Worm (Caenorhabditis elegans) whole organism, L4 larva: ENCODE measurements around the gene fbxa-166.
"Not testable (repeated sequence)": the region's sequence is repeated elsewhere in the genome, so short reads cannot be mapped to it uniquely, and the experiment has no call there.

Source experiments
- D1046.2 ChIP-seq: fragments of 200-800 bp; sonication (Bioruptor generic); IDR thresholded peaks from 2 replicates; pipeline ENCODE4 v1.3.6; 2022; ENCODE audit warnings: missing genetic modification characterization, missing compliant biosample characterization
- F26F4.8 ChIP-seq: fragments of 200-800 bp; sonication (Bioruptor generic); conservative IDR thresholded peaks from 2 replicates; pipeline ENCODE4 v1.3.6; 2022; ENCODE audit warnings: missing genetic modification characterization, missing compliant biosample characterization
- F49E8.2 ChIP-seq: sonication (generic microtip); optimal IDR thresholded peaks from 2 replicates; lab custom pipeline; 2016; ENCODE audit warnings: missing compliant biosample characterization, mild to moderate bottlenecking, missing genetic modification characterization, borderline replicate concordance
- T20F7.1 ChIP-seq: fragments of 200-800 bp; sonication (Bioruptor generic); optimal IDR thresholded peaks from 2 replicates; lab custom pipeline; 2018; ENCODE audit warnings: mild to moderate bottlenecking, missing genetic modification characterization, missing compliant biosample characterization
- Y5F2A.4 ChIP-seq: fragments of 200-800 bp; sonication (Bioruptor generic); optimal IDR thresholded peaks from 2 replicates; lab custom pipeline; 2018; ENCODE audit warnings: mild to moderate bottlenecking, missing genetic modification characterization, missing compliant biosample characterization
- ZK337.2 ChIP-seq: fragments of 200-800 bp; sonication (Bioruptor generic); IDR thresholded peaks from 2 replicates; pipeline ENCODE4 v1.3.6; 2022; ENCODE audit warnings: missing genetic modification reagents, missing genetic modification characterization, missing compliant biosample characterization
- ZK546.5 ChIP-seq, 2 experiments: sonication (generic microtip); optimal IDR thresholded peaks; 2 replicates each; lab custom pipeline; 2017; ENCODE audit warnings: missing biosample characterization in 2 of 2, missing genetic modification characterization in 2 of 2
- ceh-28 ChIP-seq: fragments of 150-350 bp; optimal IDR thresholded peaks from 2 replicates; lab custom pipeline; 2014; ENCODE audit warnings: missing biosample characterization, missing genetic modification reagents, missing genetic modification characterization
- ceh-62 ChIP-seq: sonication (generic microtip); optimal IDR thresholded peaks from 2 replicates; lab custom pipeline; 2017; ENCODE audit warnings: missing biosample characterization, missing genetic modification characterization
- ceh-82 ChIP-seq: sonication (generic microtip); optimal IDR thresholded peaks from 2 replicates; lab custom pipeline; 2017; ENCODE audit warnings: missing biosample characterization, missing genetic modification characterization
- cey-2 ChIP-seq: sonication (generic microtip); optimal IDR thresholded peaks from 3 replicates; lab custom pipeline; 2017; ENCODE audit warnings: missing genetic modification characterization, mild to moderate bottlenecking, missing compliant biosample characterization, antibody characterized with exemption, borderline replicate concordance; ENCODE audit not compliant: insufficient read depth
- daf-16 ChIP-seq, 3 experiments: sonication (generic microtip); optimal IDR thresholded peaks; 2 replicates each; lab custom pipeline; 2016 to 2017; ENCODE audit warnings: missing genetic modification characterization in 3 of 3, missing genetic modification reagents in 3 of 3, mild to moderate bottlenecking in 2 of 3, missing compliant biosample characterization in 2 of 3, missing biosample characterization in 1 of 3, moderate library complexity in 1 of 3
- daf-8 ChIP-seq: fragments of 200-800 bp; sonication (Bioruptor generic); IDR thresholded peaks from 2 replicates; pipeline ENCODE4 v1.3.6; 2022; ENCODE audit warnings: missing genetic modification characterization, missing compliant biosample characterization
- dmd-9 ChIP-seq: fragments of 200-800 bp; sonication (Bioruptor generic); IDR thresholded peaks from 2 replicates; pipeline ENCODE4 v1.3.6; 2022; ENCODE audit warnings: missing genetic modification reagents, missing genetic modification characterization, missing compliant biosample characterization
- hlh-11 ChIP-seq: fragments of 200-800 bp; sonication (Bioruptor generic); optimal IDR thresholded peaks from 2 replicates; lab custom pipeline; 2018; ENCODE audit warnings: mild to moderate bottlenecking, missing genetic modification characterization, missing compliant biosample characterization
- lin-15B ChIP-seq: fragments of 150-350 bp; sonication (generic microtip); optimal IDR thresholded peaks from 3 replicates; lab custom pipeline; 2014; ENCODE audit warnings: missing biosample characterization, missing genetic modification characterization
- lin-29 ChIP-seq: fragments of 200-800 bp; sonication (Bioruptor generic); IDR thresholded peaks from 2 replicates; pipeline ENCODE4 v1.3.6; 2022; ENCODE audit warnings: missing genetic modification reagents, missing genetic modification characterization, missing compliant biosample characterization
- lin-38 ChIP-seq: fragments of 200-800 bp; sonication (Bioruptor generic); IDR thresholded peaks from 2 replicates; pipeline ENCODE4 v1.3.6; 2022; ENCODE audit warnings: missing genetic modification reagents, missing genetic modification characterization, missing compliant biosample characterization
- lin-39 ChIP-seq: fragments of 150-350 bp; optimal IDR thresholded peaks from 2 replicates; lab custom pipeline; 2014; ENCODE audit warnings: missing biosample characterization, missing genetic modification reagents, missing genetic modification characterization
- madf-5 ChIP-seq, 2 experiments: fragments of 200-800 bp; sonication (Bioruptor generic); IDR thresholded peaks; 2 replicates each; pipeline ENCODE4 v1.3.6; 2022; ENCODE audit warnings: missing compliant biosample characterization in 2 of 2, missing genetic modification characterization in 2 of 2
- madf-9 ChIP-seq: fragments of 200-800 bp; sonication (Bioruptor generic); conservative IDR thresholded peaks from 2 replicates; pipeline ENCODE4 v1.3.6; 2022; ENCODE audit warnings: missing genetic modification reagents, missing genetic modification characterization, missing compliant biosample characterization
- mdt-29 ChIP-seq: fragments of 200-800 bp; sonication (Bioruptor generic); IDR thresholded peaks from 2 replicates; pipeline ENCODE4 v1.3.6; 2022; ENCODE audit warnings: missing genetic modification reagents, missing genetic modification characterization, missing compliant biosample characterization
- mes-2 ChIP-seq: sonication (generic microtip); optimal IDR thresholded peaks from 2 replicates; lab custom pipeline; 2016; ENCODE audit warnings: missing genotype, mild to moderate bottlenecking, missing genetic modification characterization, missing compliant biosample characterization; ENCODE audit not compliant: poor library complexity, severe bottlenecking
- mxl-3 ChIP-seq: fragments of 200-800 bp; sonication (Bioruptor generic); optimal IDR thresholded peaks from 2 replicates; lab custom pipeline; 2018; ENCODE audit warnings: mild to moderate bottlenecking, missing genetic modification characterization, missing compliant biosample characterization
- nhr-10 ChIP-seq: fragments of 150-350 bp; optimal IDR thresholded peaks from 2 replicates; lab custom pipeline; 2014; ENCODE audit warnings: missing biosample characterization, missing genetic modification characterization
- nhr-28 ChIP-seq: fragments of 150-350 bp; optimal IDR thresholded peaks from 2 replicates; lab custom pipeline; 2014; ENCODE audit warnings: missing biosample characterization, missing genetic modification characterization
- pqm-1 ChIP-seq: sonication (generic microtip); optimal IDR thresholded peaks from 2 replicates; lab custom pipeline; 2017; ENCODE audit warnings: missing biosample characterization, missing genetic modification characterization
- set-16 ChIP-seq: fragments of 200-800 bp; sonication (Bioruptor generic); IDR thresholded peaks from 2 replicates; pipeline ENCODE4 v1.3.6; 2022; ENCODE audit warnings: missing genetic modification reagents, missing genetic modification characterization, missing compliant biosample characterization
- snpc-1.2 ChIP-seq: fragments of 200-800 bp; sonication (Bioruptor generic); IDR thresholded peaks from 2 replicates; pipeline ENCODE4 v1.3.6; 2022; ENCODE audit warnings: missing genetic modification reagents, missing genetic modification characterization, missing compliant biosample characterization
- spr-3 ChIP-seq: fragments of 200-800 bp; sonication (Bioruptor generic); optimal IDR thresholded peaks from 2 replicates; lab custom pipeline; 2018; ENCODE audit warnings: mild to moderate bottlenecking, missing genetic modification characterization, missing compliant biosample characterization
- tag-97 ChIP-seq: fragments of 200-800 bp; sonication (Bioruptor generic); IDR thresholded peaks from 2 replicates; pipeline ENCODE4 v1.3.6; 2022; ENCODE audit warnings: missing genetic modification characterization, missing compliant biosample characterization
- unc-62 ChIP-seq, 3 experiments: fragments of 150-350 bp in 1 of 3; sonication (generic microtip); optimal IDR thresholded peaks in 2 of 3; peaks in 1 of 3; 1 replicate in 1 of 3; 2 replicates in 2 of 3; lab custom pipeline; 2014 to 2017; ENCODE audit warnings: missing biosample characterization in 3 of 3, missing genetic modification characterization in 3 of 3, missing genetic modification reagents in 3 of 3, missing genotype in 1 of 3
- zag-1 ChIP-seq: fragments of 150-350 bp; optimal IDR thresholded peaks from 2 replicates; lab custom pipeline; 2014; ENCODE audit warnings: missing biosample characterization, missing genetic modification characterization

The fbxa-166 gene

DNA sequence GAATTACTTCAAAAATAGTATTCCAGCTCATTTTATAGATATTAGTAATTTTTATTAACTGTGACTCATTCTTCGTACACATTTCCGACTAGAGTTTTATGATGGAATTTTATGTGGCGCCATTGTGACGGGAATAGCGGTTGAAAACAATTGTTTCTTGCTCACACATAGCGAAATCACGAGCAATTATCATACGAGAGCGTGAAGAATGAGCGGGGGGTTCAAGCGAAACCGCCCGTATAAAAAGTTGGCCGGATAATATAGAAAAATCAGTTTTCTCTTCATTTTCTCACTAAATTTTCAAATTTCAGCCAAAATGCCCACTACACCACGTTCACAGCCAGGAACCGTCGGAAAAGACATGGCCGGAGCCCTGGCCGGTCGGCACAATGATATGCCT, 14.6 kb upstream of the fbxa-166 start, which contains the start of gene C08E3.1:
Gene C08E3.1, plus strand, starts transcription at position 301 of the 400 bp plus-strand sequence.
- not testable (repeated sequence) for TF ChIP-seq lin-39 (tag; lab: Kevin White, UChicago); daf-16 (GFP tag; optimal IDR thresholded peaks at IDR 0.05; lab: Kevin White, UChicago); daf-16 (tag; optimal IDR thresholded peaks at IDR 0.05; lab: Kevin White, UChicago); D1046.2
- TF ChIP-seq, all 104 proteins: peak for 0; not testable (repeated sequence) for 104

DNA sequence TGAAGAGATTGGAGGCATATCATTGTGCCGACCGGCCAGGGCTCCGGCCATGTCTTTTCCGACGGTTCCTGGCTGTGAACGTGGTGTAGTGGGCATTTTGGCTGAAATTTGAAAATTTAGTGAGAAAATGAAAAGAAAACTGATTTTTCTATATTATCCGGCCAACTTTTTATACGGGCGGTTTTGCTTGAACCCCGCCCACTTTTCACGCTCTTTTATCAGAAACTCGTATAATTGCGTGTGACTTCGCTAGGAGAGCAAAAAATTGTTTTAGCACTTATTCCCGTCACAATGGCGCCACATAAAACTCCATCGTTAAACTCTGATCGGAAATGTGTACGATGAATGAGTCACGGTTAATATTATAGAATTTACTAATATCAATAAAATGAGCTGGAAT, 13.4 kb upstream of the fbxa-166 start, which contains the start of gene C08E3.13:
Gene C08E3.13, minus strand, starts transcription at position 101 of the 400 bp plus-strand sequence.
- TF ChIP-seq spr-3 (GFP tag; lab: Kevin White, UChicago); lin-29 (GFP tag; lab: Robert Waterston, UW); ceh-62 (tag; lab: Kevin White, UChicago): not testable (repeated sequence)

DNA sequence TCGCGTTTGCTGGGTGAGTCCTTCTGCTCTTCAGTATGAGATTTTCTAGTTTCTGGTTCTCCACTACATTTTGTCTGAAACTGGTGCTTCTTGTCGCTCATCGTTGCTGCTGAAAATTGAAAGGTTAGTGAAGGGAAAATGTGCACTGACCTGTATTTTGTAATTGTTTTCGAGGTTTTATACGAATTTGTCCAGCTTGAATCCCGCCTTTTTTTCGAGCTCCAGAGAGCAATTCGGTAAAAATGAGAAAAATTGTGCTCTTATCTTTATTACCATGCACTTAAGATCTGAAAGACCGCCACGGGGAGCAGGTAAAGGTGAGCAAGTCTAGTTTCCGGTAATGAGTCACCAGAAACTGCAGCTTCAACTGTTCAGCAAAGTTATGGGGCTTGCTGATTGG, 8.9 kb upstream of the fbxa-166 start, which contains the start of gene C08E3.15:
Gene C08E3.15, minus strand, starts transcription at position 101 of the 400 bp plus-strand sequence.
- not testable (repeated sequence) for TF ChIP-seq mes-2; F49E8.2; dmd-9 (GFP tag; lab: Robert Waterston, UW)

DNA sequence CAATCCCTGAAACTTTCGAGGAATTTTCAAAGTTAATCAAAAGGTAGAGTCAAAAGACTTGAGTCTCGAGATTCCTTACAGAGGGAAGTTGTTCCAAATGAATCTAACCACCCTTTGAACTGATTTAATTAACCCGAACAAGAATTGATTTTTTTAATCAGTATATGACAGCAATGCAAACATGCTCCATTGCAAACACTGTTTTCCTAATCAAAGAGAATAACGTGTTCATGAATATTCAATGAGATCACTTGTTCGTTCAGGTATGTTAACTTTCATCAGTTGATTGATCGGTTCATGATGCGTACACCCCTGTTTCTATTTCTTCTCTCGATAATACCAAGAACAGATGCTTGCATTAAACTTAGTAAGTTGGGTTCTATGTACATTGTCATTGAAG, 6.8 kb upstream of the fbxa-166 start, which contains the start of gene C08E3.14:
Gene C08E3.14, plus strand, starts transcription at position 301 of the 400 bp plus-strand sequence.
- no peak for TF ChIP-seq T20F7.1 (GFP tag; lab: Kevin White, UChicago)
- no peak for TF ChIP-seq snpc-1.2 (GFP tag; lab: Robert Waterston, UW)
- no peak for TF ChIP-seq hlh-11 (tag; lab: Kevin White, UChicago)
- no peak for TF ChIP-seq cey-2 (tag; lab: Kevin White, UChicago)
- TF ChIP-seq mes-2 = no peak
- TF ChIP-seq set-16 (GFP tag; lab: Robert Waterston, UW) = no peak
- no peak for TF ChIP-seq zag-1 (tag; lab: Kevin White, UChicago)
- TF ChIP-seq daf-8 = no peak
- TF ChIP-seq lin-38 (GFP tag; lab: Robert Waterston, UW) = no peak
- TF ChIP-seq, all 104 proteins: peak for 0

DNA sequence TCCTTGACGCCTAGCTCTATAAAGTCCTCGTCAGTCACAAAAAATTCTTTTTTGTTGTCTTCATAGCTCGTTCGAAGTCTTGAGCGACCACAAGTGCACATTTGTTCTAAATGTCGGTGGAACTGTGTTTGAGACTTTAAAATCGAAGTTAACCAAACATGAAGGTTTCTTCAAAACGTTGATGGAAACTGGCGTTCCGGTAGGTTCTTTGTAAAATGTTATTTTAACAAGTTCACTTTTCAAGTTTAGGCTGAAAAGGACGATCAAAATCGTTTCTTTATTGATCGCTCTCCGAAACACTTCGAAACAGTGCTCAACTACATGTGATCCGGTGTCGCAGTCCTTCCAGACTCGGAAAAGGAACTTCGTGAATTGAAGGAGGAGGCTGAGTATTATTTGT, 5.7 kb upstream of the fbxa-166 start, which contains the start of gene fbxa-160:
Gene fbxa-160, minus strand, starts transcription at position 101 of the 400 bp plus-strand sequence.
- TF ChIP-seq ZK337.2 (no peak), mes-2 (no peak), F26F4.8 (GFP tag; lab: Robert Waterston, UW) (no peak), nhr-10 (tag; lab: Kevin White, UChicago) (no peak), mxl-3 (no peak), madf-9 (GFP tag; lab: Robert Waterston, UW) (no peak), ceh-82 (no peak)
- TF ChIP-seq, all 104 proteins: peak for 0

DNA sequence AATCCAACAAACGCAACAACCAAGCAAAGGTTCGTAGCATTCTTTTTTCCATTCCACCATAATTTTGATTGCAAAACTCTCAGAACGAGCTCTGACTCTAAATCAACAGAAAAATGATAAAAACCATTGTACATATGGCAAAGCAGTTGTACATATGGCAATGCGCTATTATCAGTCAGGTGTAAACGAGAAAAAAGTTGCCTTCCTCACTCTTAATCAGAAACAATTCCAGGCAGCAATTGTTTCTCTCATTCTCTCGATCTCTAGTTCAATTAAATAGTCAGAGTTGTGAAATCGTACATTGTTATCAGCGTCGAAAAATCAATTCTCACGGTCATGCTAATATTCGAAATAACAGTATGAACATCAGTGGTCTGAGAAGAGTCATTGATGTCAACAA, 2.9 kb upstream of the fbxa-166 start:
- TF ChIP-seq madf-5 (GFP tag; IDR thresholded peaks at IDR 0.05; lab: Robert Waterston, UW) (no peak), Y5F2A.4 (GFP tag; lab: Kevin White, UChicago) (no peak), ceh-28 (tag; lab: Kevin White, UChicago) (no peak), mxl-3 (peak; percentile 15), ZK546.5 (tag; optimal IDR thresholded peaks at IDR 0.05; lab: Kevin White, UChicago) (no peak), lin-15B (tag; lab: Kevin White, UChicago) (no peak), pqm-1 (tag; lab: Kevin White, UChicago) (peak; percentile 95), nhr-10 (tag; lab: Kevin White, UChicago) (no peak), tag-97 (no peak), nhr-28 (tag; lab: Kevin White, UChicago) (peak; percentile 45), T20F7.1 (GFP tag; lab: Kevin White, UChicago) (no peak), unc-62 (GFP tag; optimal IDR thresholded peaks at IDR 0.05 in 1 of 2; lab: Kevin White, UChicago) (peak in 1 of 2 experiments; percentile 71), unc-62 (tag; optimal IDR thresholded peaks at IDR 0.05; lab: Kevin White, UChicago) (no peak), mdt-29 (no peak)
- TF ChIP-seq, all 104 proteins: peak for 4
